Fruit fly (Drosophila melanogaster) whole organism, adult: ENCODE data around the gene eIF3i.
A peak's percentile ranks its signal among the peaks of the same experiment; 100 is the strongest.

Experiments used
- CG11617 ChIP-seq: fragments of 200-800 bp; sonication (Bioruptor generic); optimal IDR thresholded peaks from 2 replicates; lab custom pipeline; 2017; ENCODE audit warnings: mild to moderate bottlenecking, missing biosample characterization, missing genetic modification reagents, missing genetic modification characterization
- CG12768 ChIP-seq: fragments of 200-800 bp; sonication (Bioruptor generic); optimal IDR thresholded peaks from 2 replicates; lab custom pipeline; 2017; ENCODE audit warnings: missing biosample characterization, missing genetic modification characterization, mild to moderate bottlenecking, moderate library complexity, missing genetic modification reagents
- CG14711 ChIP-seq: fragments of 200-800 bp; sonication (Bioruptor generic); optimal IDR thresholded peaks from 2 replicates; lab custom pipeline; 2018; ENCODE audit warnings: missing biosample characterization, mild to moderate bottlenecking, missing genetic modification characterization, moderate library complexity
- CG1620 ChIP-seq: fragments of 200-800 bp; sonication (Bioruptor generic); optimal IDR thresholded peaks from 2 replicates; lab custom pipeline; 2016; ENCODE audit warnings: missing biosample characterization, missing genetic modification characterization
- CG33017 ChIP-seq: fragments of 200-800 bp; sonication (Bioruptor generic); optimal IDR thresholded peaks from 2 replicates; lab custom pipeline; 2018; ENCODE audit warnings: missing biosample characterization, mild to moderate bottlenecking, missing genetic modification characterization, moderate library complexity
- CG5204 ChIP-seq: fragments of 200-800 bp; sonication (Bioruptor generic); optimal IDR thresholded peaks from 2 replicates; lab custom pipeline; 2016; ENCODE audit warnings: missing biosample characterization, missing genetic modification characterization
- CG7045 ChIP-seq: fragments of 200-800 bp; sonication (Bioruptor generic); optimal IDR thresholded peaks from 2 replicates; lab custom pipeline; 2017; ENCODE audit warnings: missing biosample characterization, mild to moderate bottlenecking, missing genetic modification characterization
- CG7101 ChIP-seq: fragments of 200-800 bp; sonication (Bioruptor generic); optimal IDR thresholded peaks from 2 replicates; lab custom pipeline; 2018; ENCODE audit warnings: missing biosample characterization, mild to moderate bottlenecking, missing genetic modification characterization, moderate library complexity
- Clk ChIP-seq: fragments of 200-800 bp; sonication (Bioruptor generic); optimal IDR thresholded peaks from 2 replicates; lab custom pipeline; 2017; ENCODE audit warnings: missing biosample characterization, missing genetic modification characterization
- Crg-1 ChIP-seq: fragments of 200-800 bp; sonication (Bioruptor generic); optimal IDR thresholded peaks from 2 replicates; lab custom pipeline; 2016; ENCODE audit warnings: missing biosample characterization, missing genetic modification characterization
- Hr96 ChIP-seq: fragments of 200-800 bp; sonication (Bioruptor generic); optimal IDR thresholded peaks from 2 replicates; lab custom pipeline; 2016; ENCODE audit warnings: missing biosample characterization, missing genetic modification characterization
- Mnt ChIP-seq: fragments of 200-800 bp; sonication (Bioruptor generic); optimal IDR thresholded peaks from 2 replicates; lab custom pipeline; 2016; ENCODE audit warnings: missing biosample characterization, mild to moderate bottlenecking, missing genetic modification characterization
- bab1 ChIP-seq: fragments of 200-800 bp; sonication (Bioruptor generic); optimal IDR thresholded peaks from 3 replicates; lab custom pipeline; 2019; ENCODE audit warnings: missing biosample characterization, mild to moderate bottlenecking, missing genetic modification characterization, moderate library complexity
- cic ChIP-seq: fragments of 200-800 bp; sonication (Bioruptor generic); optimal IDR thresholded peaks from 2 replicates; lab custom pipeline; 2017; ENCODE audit warnings: missing biosample characterization, mild to moderate bottlenecking, missing genetic modification characterization, moderate library complexity
- cnc ChIP-seq, 2 experiments: fragments of >200 bp; optimal IDR thresholded peaks; 2 replicates each; lab custom pipeline; 2017
- kay ChIP-seq: fragments of 200-800 bp; sonication (Bioruptor generic); peaks from one replicate; lab custom pipeline; 2016; ENCODE audit warnings: missing biosample characterization, missing genetic modification characterization, borderline replicate concordance
- ovo ChIP-seq: fragments of 200-800 bp; sonication (Bioruptor generic); optimal IDR thresholded peaks from 2 replicates; lab custom pipeline; 2016; ENCODE audit warnings: missing biosample characterization, missing genetic modification characterization
- pad ChIP-seq: fragments of 200-800 bp; sonication (Bioruptor generic); optimal IDR thresholded peaks from 3 replicates; lab custom pipeline; 2017; ENCODE audit warnings: missing biosample characterization, missing genetic modification characterization, mild to moderate bottlenecking, moderate library complexity, missing genetic modification reagents
- tj ChIP-seq: fragments of 200-800 bp; sonication (Bioruptor generic); optimal IDR thresholded peaks from 3 replicates; lab custom pipeline; 2017; ENCODE audit warnings: missing biosample characterization, mild to moderate bottlenecking, missing genetic modification characterization, moderate library complexity
- toe ChIP-seq: fragments of 200-800 bp; sonication (Bioruptor generic); optimal IDR thresholded peaks from 2 replicates; lab custom pipeline; 2016; ENCODE audit warnings: missing biosample characterization, missing genetic modification characterization

The eIF3i gene

dm6 chr2L:4997401-4998259 lies 30.1 kb upstream of the eIF3i start:
- peak; percentile 51 for TF ChIP-seq toe (GFP tag; lab: Kevin White, UChicago)
- peak; percentile 81 for TF ChIP-seq tj (GFP tag; lab: Kevin White, UChicago)
- TF ChIP-seq CG12768 (GFP tag; lab: Kevin White, UChicago): peak; percentile 93
- TF ChIP-seq CG7045 (GFP tag; lab: Kevin White, UChicago): peak; percentile 94
- no peak for TF ChIP-seq cnc (optimal IDR thresholded peaks at IDR 0.05; lab: Kevin White, UChicago)
- peak; percentile 94 for TF ChIP-seq CG11617 (GFP tag; lab: Kevin White, UChicago)
- TF ChIP-seq Mnt (GFP tag; lab: Kevin White, UChicago): peak; percentile 79
- peak; percentile 79 for TF ChIP-seq Crg-1
- TF ChIP-seq bab1 (GFP tag; lab: Kevin White, UChicago): peak; percentile 92
- TF ChIP-seq Clk: peak; percentile 90
- TF ChIP-seq Hr96 (GFP tag; lab: Kevin White, UChicago): peak; percentile 96
- TF ChIP-seq kay (GFP tag; lab: Kevin White, UChicago): peak; percentile 47
- TF ChIP-seq CG33017 (tag; lab: Kevin White, UChicago): peak; percentile 93
- peak; percentile 92 for TF ChIP-seq CG1620
- TF ChIP-seq CG5204 (GFP tag; lab: Kevin White, UChicago): no peak
- peak; percentile 95 for TF ChIP-seq cic (GFP tag; lab: Kevin White, UChicago)
- peak; percentile 95 for TF ChIP-seq CG7101 (tag; lab: Kevin White, UChicago)
- TF ChIP-seq CG14711: peak; percentile 91
- TF ChIP-seq pad (GFP tag; lab: Kevin White, UChicago): peak; percentile 95
- peak; percentile 84 for TF ChIP-seq ovo (GFP tag; lab: Kevin White, UChicago)

DNA sequence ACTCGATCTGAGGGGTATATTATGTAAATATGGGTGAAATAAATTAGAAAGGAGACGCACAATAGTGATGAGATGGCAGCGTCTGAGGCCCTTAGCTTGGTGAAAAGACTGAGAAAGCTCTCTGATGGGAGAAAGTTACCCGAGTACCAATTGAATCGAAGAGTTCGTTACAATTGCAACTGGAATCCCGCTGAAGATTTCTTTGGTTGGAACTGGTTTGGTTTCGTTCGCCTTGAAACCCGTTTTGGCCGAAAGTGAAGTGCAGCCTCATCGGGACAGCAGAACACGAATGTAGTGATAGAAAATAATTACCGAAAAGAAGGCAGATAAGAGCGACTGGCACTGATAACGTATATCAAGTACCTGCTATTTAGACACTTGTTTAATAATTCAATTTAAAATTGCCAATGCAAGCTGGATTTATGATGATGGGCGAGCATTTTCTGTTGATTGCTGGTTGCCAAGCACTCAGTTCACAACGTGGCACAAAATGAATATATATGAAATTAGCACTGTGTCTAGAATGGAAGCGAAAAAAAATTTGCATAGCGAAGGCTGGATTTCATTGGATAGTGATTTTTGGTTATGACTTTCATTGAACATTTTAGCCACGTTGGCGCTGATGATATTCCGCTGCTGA lies 28.8 kb upstream of the eIF3i start:
- peak; percentile 82 for TF ChIP-seq tj (GFP tag; lab: Kevin White, UChicago)
- no peak for TF ChIP-seq CG7101 (tag; lab: Kevin White, UChicago)
- no peak for TF ChIP-seq CG11617 (GFP tag; lab: Kevin White, UChicago)
- TF ChIP-seq bab1 (GFP tag; lab: Kevin White, UChicago): no peak
- TF ChIP-seq Clk: no peak
- TF ChIP-seq CG5204 (GFP tag; lab: Kevin White, UChicago): no peak
- no peak for TF ChIP-seq cnc (optimal IDR thresholded peaks at IDR 0.05; lab: Kevin White, UChicago)

DNA sequence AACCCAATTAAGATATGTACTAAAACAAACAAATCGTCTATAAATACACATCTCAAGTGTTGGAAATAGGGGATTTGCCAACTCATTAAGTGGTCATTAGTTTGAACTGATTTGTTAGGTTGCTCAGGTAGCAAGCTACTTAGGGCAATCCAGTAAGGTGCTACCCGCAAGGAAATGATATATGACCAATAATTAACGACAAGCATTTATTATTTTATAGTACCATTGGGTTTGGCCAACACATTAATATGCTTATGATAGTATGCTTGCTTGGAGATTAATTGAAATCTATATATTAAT lies 28.2 kb upstream of the eIF3i start:
- TF ChIP-seq ovo (GFP tag; lab: Kevin White, UChicago) (no peak), CG5204 (GFP tag; lab: Kevin White, UChicago) (no peak), cnc (optimal IDR thresholded peaks at IDR 0.05; lab: Kevin White, UChicago) (no peak), tj (GFP tag; lab: Kevin White, UChicago) (no peak), Clk (no peak), CG14711 (no peak), CG7045 (GFP tag; lab: Kevin White, UChicago) (no peak), toe (GFP tag; lab: Kevin White, UChicago) (no peak), CG11617 (GFP tag; lab: Kevin White, UChicago) (no peak), CG12768 (GFP tag; lab: Kevin White, UChicago) (no peak), cic (GFP tag; lab: Kevin White, UChicago) (no peak), pad (GFP tag; lab: Kevin White, UChicago) (no peak), Hr96 (GFP tag; lab: Kevin White, UChicago) (no peak)

DNA sequence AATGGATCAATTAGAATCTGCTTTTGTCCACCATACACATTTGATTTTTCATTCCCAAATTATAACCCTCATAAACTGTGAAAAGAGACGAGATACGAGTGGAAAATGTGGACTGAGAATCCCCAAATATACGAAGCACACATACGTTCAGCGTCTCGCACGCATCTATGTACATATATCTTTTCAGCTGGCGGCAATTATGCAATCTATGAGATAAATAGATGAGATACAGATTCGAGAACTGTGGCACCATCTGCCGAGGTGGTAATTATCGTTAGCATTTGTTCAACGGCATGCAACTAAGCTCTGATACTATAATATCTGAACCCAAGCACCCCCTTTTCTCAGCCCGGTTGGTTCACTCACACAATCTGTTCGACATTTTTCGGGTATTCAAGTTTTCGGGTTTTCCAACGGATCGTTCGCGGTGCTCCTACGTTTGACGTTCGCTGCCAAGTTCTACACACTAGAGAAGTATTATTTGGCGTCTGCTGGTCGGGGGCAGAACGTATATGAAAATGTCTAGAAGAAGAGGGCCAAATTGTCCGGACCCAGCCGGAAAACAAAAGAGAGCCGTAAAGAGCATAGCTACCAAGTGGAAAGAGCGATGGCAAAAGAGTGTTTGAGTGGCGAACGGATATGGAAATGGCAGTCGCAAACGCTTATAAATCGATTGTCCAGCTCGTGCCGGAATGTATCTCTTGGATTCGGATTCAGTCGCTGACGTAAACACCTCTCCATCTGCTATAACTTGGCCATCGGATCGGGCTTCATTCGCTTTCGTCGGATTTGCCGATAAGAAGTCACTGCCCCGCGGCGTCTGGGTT lies 27.6 kb upstream of the eIF3i start:
- no peak for TF ChIP-seq bab1 (GFP tag; lab: Kevin White, UChicago)
- TF ChIP-seq Crg-1: no peak
- no peak for TF ChIP-seq CG7045 (GFP tag; lab: Kevin White, UChicago)
- no peak for TF ChIP-seq CG7101 (tag; lab: Kevin White, UChicago)
- no peak for TF ChIP-seq ovo (GFP tag; lab: Kevin White, UChicago)
- no peak for TF ChIP-seq Clk
- no peak for TF ChIP-seq CG5204 (GFP tag; lab: Kevin White, UChicago)
- TF ChIP-seq cic (GFP tag; lab: Kevin White, UChicago): no peak
- TF ChIP-seq toe (GFP tag; lab: Kevin White, UChicago): no peak
- no peak for TF ChIP-seq CG14711

dm6 chr2L:4982098-4982646 lies 14.6 kb upstream of the eIF3i start:
- TF ChIP-seq ovo (GFP tag; lab: Kevin White, UChicago) (peak; percentile 86), Mnt (GFP tag; lab: Kevin White, UChicago) (no peak), Hr96 (GFP tag; lab: Kevin White, UChicago) (no peak), pad (GFP tag; lab: Kevin White, UChicago) (peak; percentile 9), tj (GFP tag; lab: Kevin White, UChicago) (peak; percentile 41)
